Worm (Caenorhabditis elegans) whole organism, L4 larva: ENCODE results near the gene spig-9.

Experiments
- F26F4.8 ChIP-seq: fragments of 200-800 bp; sonication (Bioruptor generic); conservative IDR thresholded peaks from 2 replicates; pipeline ENCODE4 v1.3.6; 2022; ENCODE audit warnings: missing genetic modification characterization, missing compliant biosample characterization
- T20F7.1 ChIP-seq: fragments of 200-800 bp; sonication (Bioruptor generic); optimal IDR thresholded peaks from 2 replicates; lab custom pipeline; 2018; ENCODE audit warnings: mild to moderate bottlenecking, missing genetic modification characterization, missing compliant biosample characterization
- Y5F2A.4 ChIP-seq: fragments of 200-800 bp; sonication (Bioruptor generic); optimal IDR thresholded peaks from 2 replicates; lab custom pipeline; 2018; ENCODE audit warnings: mild to moderate bottlenecking, missing genetic modification characterization, missing compliant biosample characterization
- ama-1 ChIP-seq: fragments of 150-350 bp; optimal IDR thresholded peaks from 2 replicates; lab custom pipeline; 2014; ENCODE audit warnings: inconsistent platforms, mixed read lengths
- attf-4 ChIP-seq: sonication (generic microtip); optimal IDR thresholded peaks from 3 replicates; lab custom pipeline; 2017; ENCODE audit warnings: missing biosample characterization, missing genetic modification characterization
- ceh-20 ChIP-seq: fragments of 200-800 bp; sonication (Bioruptor generic); IDR thresholded peaks from 2 replicates; pipeline ENCODE4 v1.3.6; 2022; ENCODE audit warnings: missing genetic modification reagents, missing genetic modification characterization, missing compliant biosample characterization
- ceh-82 ChIP-seq: sonication (generic microtip); optimal IDR thresholded peaks from 2 replicates; lab custom pipeline; 2017; ENCODE audit warnings: missing biosample characterization, missing genetic modification characterization
- cey-2 ChIP-seq: sonication (generic microtip); optimal IDR thresholded peaks from 3 replicates; lab custom pipeline; 2017; ENCODE audit warnings: missing genetic modification characterization, mild to moderate bottlenecking, missing compliant biosample characterization, antibody characterized with exemption, borderline replicate concordance; ENCODE audit not compliant: insufficient read depth
- ctbp-1 ChIP-seq: fragments of 200-800 bp; sonication (Bioruptor generic); IDR thresholded peaks from 2 replicates; pipeline ENCODE4 v1.3.6; 2022; ENCODE audit warnings: missing genetic modification reagents, missing genetic modification characterization, missing compliant biosample characterization
- daf-12 ChIP-seq: fragments of 150-350 bp; optimal IDR thresholded peaks from 2 replicates; lab custom pipeline; 2014; ENCODE audit warnings: missing biosample characterization, missing genetic modification reagents, missing genetic modification characterization
- daf-16 ChIP-seq, 3 experiments: sonication (generic microtip); optimal IDR thresholded peaks; 2 replicates each; lab custom pipeline; 2016 to 2017; ENCODE audit warnings: missing genetic modification characterization in 3 of 3, missing genetic modification reagents in 3 of 3, mild to moderate bottlenecking in 2 of 3, missing compliant biosample characterization in 2 of 3, missing biosample characterization in 1 of 3, moderate library complexity in 1 of 3
- egl-43 ChIP-seq: fragments of 200-800 bp; sonication (Bioruptor generic); IDR thresholded peaks from 2 replicates; pipeline ENCODE4 v1.3.6; 2022; ENCODE audit warnings: missing genetic modification reagents, missing genetic modification characterization, missing compliant biosample characterization
- hif-1 ChIP-seq, 2 experiments: sonication (generic microtip); optimal IDR thresholded peaks; 2 replicates each; lab custom pipeline; 2016 to 2017; ENCODE audit warnings: missing compliant biosample characterization in 2 of 2, missing genetic modification characterization in 2 of 2, missing genetic modification reagents in 2 of 2, missing genotype in 2 of 2, mild to moderate bottlenecking in 1 of 2
- hlh-11 ChIP-seq: fragments of 200-800 bp; sonication (Bioruptor generic); optimal IDR thresholded peaks from 2 replicates; lab custom pipeline; 2018; ENCODE audit warnings: mild to moderate bottlenecking, missing genetic modification characterization, missing compliant biosample characterization
- lin-38 ChIP-seq: fragments of 200-800 bp; sonication (Bioruptor generic); IDR thresholded peaks from 2 replicates; pipeline ENCODE4 v1.3.6; 2022; ENCODE audit warnings: missing genetic modification reagents, missing genetic modification characterization, missing compliant biosample characterization
- lir-3 ChIP-seq: sonication (generic microtip); optimal IDR thresholded peaks from 2 replicates; lab custom pipeline; 2016; ENCODE audit warnings: mild to moderate bottlenecking, missing genetic modification characterization, missing compliant biosample characterization
- mdl-1 ChIP-seq, 2 experiments: fragments of 150-350 bp in 1 of 2; sonication (generic microtip) in 1 of 2; optimal IDR thresholded peaks; 2 replicates each; lab custom pipeline; 2014 to 2017; ENCODE audit warnings: missing biosample characterization in 2 of 2, missing genetic modification characterization in 2 of 2
- mxl-3 ChIP-seq: fragments of 200-800 bp; sonication (Bioruptor generic); optimal IDR thresholded peaks from 2 replicates; lab custom pipeline; 2018; ENCODE audit warnings: mild to moderate bottlenecking, missing genetic modification characterization, missing compliant biosample characterization
- nhr-102 ChIP-seq: sonication (generic microtip); optimal IDR thresholded peaks from 2 replicates; lab custom pipeline; 2016; ENCODE audit warnings: mild to moderate bottlenecking, missing genetic modification characterization, moderate library complexity, missing compliant biosample characterization
- nhr-11 ChIP-seq: fragments of 150-350 bp; optimal IDR thresholded peaks from 2 replicates; lab custom pipeline; 2014; ENCODE audit warnings: missing biosample characterization, missing genetic modification characterization
- nhr-237 ChIP-seq: sonication (generic microtip); optimal IDR thresholded peaks from 2 replicates; lab custom pipeline; 2017; ENCODE audit warnings: missing biosample characterization, missing genetic modification characterization
- nhr-28 ChIP-seq: fragments of 150-350 bp; optimal IDR thresholded peaks from 2 replicates; lab custom pipeline; 2014; ENCODE audit warnings: missing biosample characterization, missing genetic modification characterization
- pha-4 ChIP-seq, 2 experiments: fragments of 150-350 bp in 1 of 2; fragments of 200-800 bp in 1 of 2; sonication (Bioruptor generic) in 1 of 2; IDR thresholded peaks in 1 of 2; optimal IDR thresholded peaks in 1 of 2; 2 replicates each; pipeline versions ENCODE4 v1.3.6 to Lab custom; 2014 to 2022; ENCODE audit warnings: missing genetic modification characterization in 2 of 2, missing genetic modification reagents in 2 of 2, missing biosample characterization in 1 of 2, missing compliant biosample characterization in 1 of 2
- pqm-1 ChIP-seq: sonication (generic microtip); optimal IDR thresholded peaks from 2 replicates; lab custom pipeline; 2017; ENCODE audit warnings: missing biosample characterization, missing genetic modification characterization
- saeg-2 ChIP-seq: fragments of 200-800 bp; sonication (Bioruptor generic); IDR thresholded peaks from 2 replicates; pipeline ENCODE4 v1.3.6; 2022; ENCODE audit warnings: missing genetic modification reagents, missing genetic modification characterization, missing compliant biosample characterization
- set-16 ChIP-seq: fragments of 200-800 bp; sonication (Bioruptor generic); IDR thresholded peaks from 2 replicates; pipeline ENCODE4 v1.3.6; 2022; ENCODE audit warnings: missing genetic modification reagents, missing genetic modification characterization, missing compliant biosample characterization
- skn-1 ChIP-seq: fragments of 150-350 bp; optimal IDR thresholded peaks from 2 replicates; lab custom pipeline; 2014; ENCODE audit warnings: missing biosample characterization, missing genetic modification characterization
- snpc-4 ChIP-seq: fragments of 150-350 bp; optimal IDR thresholded peaks from 2 replicates; lab custom pipeline; 2014; ENCODE audit warnings: missing biosample characterization, missing genetic modification characterization
- spr-3 ChIP-seq: fragments of 200-800 bp; sonication (Bioruptor generic); optimal IDR thresholded peaks from 2 replicates; lab custom pipeline; 2018; ENCODE audit warnings: mild to moderate bottlenecking, missing genetic modification characterization, missing compliant biosample characterization
- unc-39 ChIP-seq: sonication (generic microtip); optimal IDR thresholded peaks from 2 replicates; lab custom pipeline; 2017; ENCODE audit warnings: missing biosample characterization, missing genetic modification characterization
- unc-62 ChIP-seq, 3 experiments: fragments of 150-350 bp in 1 of 3; sonication (generic microtip); optimal IDR thresholded peaks in 2 of 3; peaks in 1 of 3; 1 replicate in 1 of 3; 2 replicates in 2 of 3; lab custom pipeline; 2014 to 2017; ENCODE audit warnings: missing biosample characterization in 3 of 3, missing genetic modification characterization in 3 of 3, missing genetic modification reagents in 3 of 3, missing genotype in 1 of 3
- zag-1 ChIP-seq: fragments of 150-350 bp; optimal IDR thresholded peaks from 2 replicates; lab custom pipeline; 2014; ENCODE audit warnings: missing biosample characterization, missing genetic modification characterization
- zfp-2 ChIP-seq: sonication (generic microtip); optimal IDR thresholded peaks from 2 replicates; lab custom pipeline; 2016; ENCODE audit warnings: mild to moderate bottlenecking, missing genetic modification characterization, missing compliant biosample characterization
- zfp-3 ChIP-seq: fragments of 200-800 bp; sonication (Bioruptor generic); conservative IDR thresholded peaks from 2 replicates; pipeline ENCODE4 v1.3.6; 2022; ENCODE audit warnings: missing genetic modification reagents, missing genetic modification characterization, missing compliant biosample characterization
- ztf-7 ChIP-seq: fragments of 150-350 bp; optimal IDR thresholded peaks from 2 replicates; lab custom pipeline; 2014; ENCODE audit warnings: missing biosample characterization, missing genetic modification characterization

spig-9 gene

DNA sequence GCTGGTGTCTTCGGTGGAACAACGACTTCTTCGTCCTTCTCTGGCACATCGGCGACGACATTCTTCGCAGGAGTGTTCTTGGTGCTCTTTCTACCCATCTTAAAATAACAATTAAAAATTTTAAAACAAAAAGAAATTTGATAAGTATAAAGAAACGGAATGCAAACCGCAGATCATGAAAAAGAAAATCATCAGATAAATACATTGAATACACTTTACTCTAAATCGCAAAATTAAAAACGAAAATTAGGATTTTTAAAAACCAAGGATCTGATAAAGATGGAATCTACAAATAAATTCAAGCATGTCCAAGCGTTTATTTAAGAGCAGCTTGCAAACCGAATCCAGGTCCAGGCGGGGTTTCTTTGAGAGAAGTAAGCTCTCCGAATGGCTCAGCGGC, 12.7 kb upstream of the spig-9 start, which contains the start of gene F53F4.11:
TSS of gene F53F4.11 (minus strand) at position 101 of the 400 bp plus-strand sequence.
- TF ChIP-seq snpc-4 (no peak), zag-1 (tag; lab: Kevin White, UChicago) (no peak), lin-38 (GFP tag; lab: Robert Waterston, UW) (peak; percentile 44; the same call in 1 of the 2 replicates), ceh-20 (no peak), hif-1 (tag; optimal IDR thresholded peaks at IDR 0.05; lab: Kevin White, UChicago) (no peak), zfp-3 (GFP tag; lab: Robert Waterston, UW) (no peak), ama-1 (lab: Kevin White, UChicago) (no peak), daf-16 (GFP tag; optimal IDR thresholded peaks at IDR 0.05; lab: Kevin White, UChicago) (no peak), daf-16 (tag; optimal IDR thresholded peaks at IDR 0.05; lab: Kevin White, UChicago) (no peak), set-16 (GFP tag; lab: Robert Waterston, UW) (no peak), pha-4 (GFP tag; IDR thresholded peaks at IDR 0.05; lab: Robert Waterston, UW) (0 out of 2 replicates have a peak, but pooled peaks have one; percentile 16), pha-4 (tag; optimal IDR thresholded peaks at IDR 0.05; lab: Kevin White, UChicago) (no peak), F26F4.8 (GFP tag; lab: Robert Waterston, UW) (no peak), attf-4 (tag; lab: Kevin White, UChicago) (no peak), mxl-3 (GFP tag; lab: Kevin White, UChicago) (no peak), Y5F2A.4 (no peak)

DNA sequence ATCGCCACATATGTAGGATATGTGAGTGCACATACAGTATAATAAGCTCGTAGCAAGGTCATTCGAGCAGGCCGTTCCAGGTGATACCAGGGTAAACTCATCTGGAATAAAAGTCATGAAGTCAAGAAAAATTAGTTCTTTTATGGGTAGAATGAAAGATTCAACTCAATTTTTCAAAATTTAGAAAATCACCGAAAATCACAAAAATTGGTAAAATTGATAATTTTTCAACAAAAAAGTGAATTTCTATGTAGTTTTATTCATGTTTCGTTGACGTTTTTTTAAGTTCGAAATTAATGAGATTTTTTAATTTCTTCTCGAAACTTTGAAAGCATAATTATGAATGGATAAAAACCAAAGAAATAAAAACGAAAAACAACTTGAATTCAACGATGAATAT, 10.0 kb upstream of the spig-9 start, which contains the start of gene F53F4.16:
TSS of gene F53F4.16 (minus strand) at position 101 of the 400 bp plus-strand sequence.
- TF ChIP-seq unc-62 (GFP tag; optimal IDR thresholded peaks at IDR 0.05 in 1 of 2; lab: Kevin White, UChicago) (peak in 1 of 2 experiments; percentile 54), unc-62 (tag; optimal IDR thresholded peaks at IDR 0.05; lab: Kevin White, UChicago) (no peak), nhr-28 (tag; lab: Kevin White, UChicago) (no peak)

DNA sequence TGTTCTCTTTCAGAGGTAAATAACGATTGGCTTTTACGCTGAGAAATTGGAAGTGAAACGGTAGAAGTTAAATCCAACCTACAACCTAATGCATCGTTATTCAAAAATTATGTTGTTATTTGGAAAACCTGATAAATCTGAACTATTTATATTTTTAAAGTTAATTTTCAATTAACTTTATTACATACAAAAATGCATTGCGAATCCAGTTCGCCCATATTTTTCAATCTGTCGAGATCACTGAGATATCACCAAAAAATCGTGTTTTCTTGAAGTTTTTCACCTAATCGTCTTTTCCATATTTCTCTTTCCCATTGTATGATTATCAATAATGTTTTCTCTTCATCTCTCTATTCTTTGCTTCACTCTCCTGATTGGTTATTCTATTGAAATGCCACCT, 9.0 kb upstream of the spig-9 start, which contains the start of gene F53F4.15:
TSS of gene F53F4.15 (plus strand) at position 301 of the 400 bp plus-strand sequence.
- TF ChIP-seq ceh-82 (tag; lab: Kevin White, UChicago) (no peak), egl-43 (GFP tag; lab: Robert Waterston, UW) (no peak), pqm-1 (tag; lab: Kevin White, UChicago) (no peak), snpc-4 (no peak), Y5F2A.4 (no peak), spr-3 (GFP tag; lab: Kevin White, UChicago) (no peak), mdl-1 (tag; optimal IDR thresholded peaks at IDR 0.05; lab: Kevin White, UChicago) (no peak), unc-39 (tag; lab: Kevin White, UChicago) (no peak), nhr-11 (tag; lab: Kevin White, UChicago) (no peak), daf-12 (no peak), hlh-11 (no peak), cey-2 (tag; lab: Kevin White, UChicago) (no peak), T20F7.1 (GFP tag; lab: Kevin White, UChicago) (no peak), ctbp-1 (GFP tag; lab: Robert Waterston, UW) (no peak), nhr-237 (tag; lab: Kevin White, UChicago) (no peak), saeg-2 (GFP tag; lab: Robert Waterston, UW) (no peak)

DNA sequence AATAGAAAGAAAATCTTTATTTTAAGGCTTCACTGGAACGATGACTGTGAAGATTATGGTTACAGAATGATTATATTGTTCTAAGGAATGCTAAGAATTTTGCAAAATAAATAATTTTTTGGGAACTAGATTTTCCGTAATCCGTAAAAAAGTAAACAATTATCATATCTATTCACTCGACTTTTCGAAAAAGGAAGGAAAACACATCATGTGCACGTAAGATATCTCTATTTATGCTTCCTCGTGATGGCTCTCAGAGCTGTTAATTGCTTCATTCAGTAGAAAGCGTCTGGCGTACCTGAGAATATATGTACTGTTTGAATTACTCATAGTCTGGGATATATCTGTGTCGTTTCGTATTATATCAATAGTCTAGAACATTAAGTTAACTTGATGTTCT, 8.1 kb upstream of the spig-9 start, which contains the start of gene srd-11:
TSS of gene srd-11 (minus strand) at position 101 of the 400 bp plus-strand sequence.
- TF ChIP-seq hif-1 (tag; optimal IDR thresholded peaks at IDR 0.05; lab: Kevin White, UChicago) (no peak), zfp-2 (no peak), ama-1 (lab: Kevin White, UChicago) (no peak), Y5F2A.4 (no peak), ceh-20 (no peak), skn-1 (tag; lab: Kevin White, UChicago) (no peak), mdl-1 (tag; optimal IDR thresholded peaks at IDR 0.05; lab: Kevin White, UChicago) (no peak), ztf-7 (tag; lab: Kevin White, UChicago) (no peak), lir-3 (tag; lab: Kevin White, UChicago) (no peak), nhr-102 (tag; lab: Kevin White, UChicago) (no peak), saeg-2 (GFP tag; lab: Robert Waterston, UW) (no peak)
